Fruit fly (Drosophila melanogaster) whole organism, wandering third instar larva: ENCODE data around the gene JMJD4.

Source experiments
- Abd-B ChIP-seq: fragments of >200 bp; optimal IDR thresholded peaks from 2 replicates; lab custom pipeline; 2017; ENCODE audit warnings: missing biosample characterization, missing genetic modification characterization
- CG32264 ChIP-seq: fragments of 200-800 bp; sonication (Bioruptor generic); optimal IDR thresholded peaks from 2 replicates; lab custom pipeline; 2016; ENCODE audit warnings: missing biosample characterization, missing genetic modification characterization
- CG9705 ChIP-seq: fragments of 200-800 bp; sonication (Bioruptor generic); optimal IDR thresholded peaks from 2 replicates; lab custom pipeline; 2018; ENCODE audit warnings: missing biosample characterization, mild to moderate bottlenecking, missing genetic modification characterization
- CrebA ChIP-seq: fragments of 200-800 bp; sonication (Bioruptor generic); optimal IDR thresholded peaks from 2 replicates; lab custom pipeline; 2016; ENCODE audit warnings: missing biosample characterization, mild to moderate bottlenecking, missing genetic modification characterization, borderline replicate concordance
- Dfd ChIP-seq: fragments of >200 bp; optimal IDR thresholded peaks from 2 replicates; lab custom pipeline; 2017; ENCODE audit warnings: missing biosample characterization, missing genetic modification characterization
- Dif ChIP-seq: fragments of 200-275, 200-300 bp; sonication (Bioruptor generic); optimal IDR thresholded peaks from 2 replicates; lab custom pipeline; 2018; ENCODE audit warnings: missing biosample characterization, missing genetic modification characterization; ENCODE audit not compliant: partially characterized antibody
- GATAd ChIP-seq: sonication (Bioruptor generic); optimal IDR thresholded peaks from 2 replicates; lab custom pipeline; 2016; ENCODE audit warnings: missing biosample characterization, missing genetic modification characterization
- HLH106 ChIP-seq: fragments of 200-800 bp; optimal IDR thresholded peaks from 3 replicates; lab custom pipeline; 2019; ENCODE audit warnings: missing biosample characterization, mild to moderate bottlenecking, missing genetic modification characterization, moderate library complexity
- Hnf4 ChIP-seq: fragments of 200-800 bp; sonication (Bioruptor generic); optimal IDR thresholded peaks from 2 replicates; lab custom pipeline; 2016; ENCODE audit warnings: missing biosample characterization, mild to moderate bottlenecking, missing genetic modification characterization
- Hr78 ChIP-seq: fragments of >200 bp; optimal IDR thresholded peaks from 2 replicates; lab custom pipeline; 2017; ENCODE audit warnings: missing biosample characterization, missing genetic modification characterization
- Hr83 ChIP-seq: fragments of 200-300 bp; sonication (Bioruptor generic); optimal IDR thresholded peaks from 2 replicates; lab custom pipeline; 2016; ENCODE audit warnings: missing biosample characterization, mild to moderate bottlenecking, missing genetic modification characterization, moderate library complexity; ENCODE audit not compliant: poor library complexity, severe bottlenecking
- Jra ChIP-seq: sonication (Bioruptor generic); optimal IDR thresholded peaks from 2 replicates; lab custom pipeline; 2016; ENCODE audit warnings: missing biosample characterization, missing genetic modification characterization
- Mio ChIP-seq: sonication (Bioruptor generic); optimal IDR thresholded peaks from 2 replicates; lab custom pipeline; 2016; ENCODE audit warnings: missing biosample characterization, missing genetic modification characterization
- Myc ChIP-seq: fragments of >200 bp; optimal IDR thresholded peaks from 2 replicates; lab custom pipeline; 2017
- N ChIP-seq: fragments of >200 bp; optimal IDR thresholded peaks from 2 replicates; lab custom pipeline; 2018; ENCODE audit warnings: missing biosample characterization, missing external identifiers, missing genetic modification characterization
- OdsH ChIP-seq: fragments of 200-800 bp; sonication (Bioruptor generic); optimal IDR thresholded peaks from 2 replicates; lab custom pipeline; 2016; ENCODE audit warnings: missing biosample characterization, mild to moderate bottlenecking, missing genetic modification characterization
- Rel ChIP-seq, 2 experiments: fragments of 200-800 bp; sonication (Bioruptor generic) in 1 of 2; optimal IDR thresholded peaks; 2 replicates in 1 of 2; 3 replicates in 1 of 2; lab custom pipeline; 2016 to 2019; ENCODE audit warnings: mild to moderate bottlenecking in 2 of 2, missing biosample characterization in 2 of 2, missing genetic modification characterization in 2 of 2, moderate library complexity in 1 of 2
- Sp1 ChIP-seq: fragments of 200-800 bp; sonication (Bioruptor generic); optimal IDR thresholded peaks from 3 replicates; lab custom pipeline; 2019; ENCODE audit warnings: missing biosample characterization, mild to moderate bottlenecking, missing genetic modification characterization, moderate library complexity
- Vsx2 ChIP-seq: fragments of 200-300, 225-300 bp; sonication (Bioruptor generic); optimal IDR thresholded peaks from 2 replicates; lab custom pipeline; 2018; ENCODE audit warnings: missing biosample characterization, missing genetic modification characterization; ENCODE audit not compliant: partially characterized antibody
- br ChIP-seq: fragments of 200-800 bp; sonication (Bioruptor generic); optimal IDR thresholded peaks from 2 replicates; lab custom pipeline; 2016; ENCODE audit warnings: missing biosample characterization, missing genetic modification characterization
- brk ChIP-seq: fragments of 200-800 bp; sonication (Bioruptor generic); optimal IDR thresholded peaks from 2 replicates; lab custom pipeline; 2016; ENCODE audit warnings: missing biosample characterization, mild to moderate bottlenecking, missing genetic modification characterization
- dl ChIP-seq, 2 experiments: fragments of 175-275, 200-275 bp in 1 of 2; fragments of 200-275 bp in 1 of 2; sonication (Bioruptor generic); optimal IDR thresholded peaks; lab custom pipeline; 2018; ENCODE audit warnings: mild to moderate bottlenecking in 2 of 2, missing biosample characterization in 2 of 2, missing genetic modification characterization in 2 of 2, moderate library complexity in 2 of 2; ENCODE audit not compliant: partially characterized antibody in 2 of 2, insufficient read depth in 1 of 2
- dmrt93B ChIP-seq: fragments of 200-800 bp; sonication (Bioruptor generic); optimal IDR thresholded peaks from 2 replicates; lab custom pipeline; 2018; ENCODE audit warnings: missing biosample characterization, mild to moderate bottlenecking, missing genetic modification characterization
- dsf ChIP-seq: sonication (Bioruptor generic); optimal IDR thresholded peaks from 2 replicates; lab custom pipeline; 2016; ENCODE audit warnings: missing biosample characterization, missing genetic modification characterization, borderline replicate concordance
- ey ChIP-seq: fragments of 200-800 bp; sonication (Bioruptor generic); optimal IDR thresholded peaks from 2 replicates; lab custom pipeline; 2016; ENCODE audit warnings: missing biosample characterization, missing genetic modification characterization
- foxo ChIP-seq, 2 experiments: fragments of 200-800 bp; sonication (Bioruptor generic); optimal IDR thresholded peaks; 2 replicates in 1 of 2; 3 replicates in 1 of 2; lab custom pipeline; 2016 to 2017; ENCODE audit warnings: missing biosample characterization in 2 of 2, missing genetic modification characterization in 2 of 2
- fru ChIP-seq: fragments of 200-800 bp; sonication (Bioruptor generic); optimal IDR thresholded peaks from 3 replicates; lab custom pipeline; 2016; ENCODE audit warnings: missing biosample characterization, mild to moderate bottlenecking, missing genetic modification characterization
- h ChIP-seq: fragments of 200-800 bp; sonication (Bioruptor generic); optimal IDR thresholded peaks from 3 replicates; lab custom pipeline; 2016; ENCODE audit warnings: missing biosample characterization, mild to moderate bottlenecking, missing genetic modification characterization
- jim ChIP-seq: fragments of 175-275, 200-325 bp; sonication (Bioruptor generic); optimal IDR thresholded peaks from 2 replicates; lab custom pipeline; 2016; ENCODE audit warnings: missing biosample characterization, mild to moderate bottlenecking, missing genetic modification characterization
- lola ChIP-seq: fragments of >200 bp; optimal IDR thresholded peaks from 2 replicates; lab custom pipeline; 2017; ENCODE audit warnings: missing biosample characterization, missing genetic modification characterization
- pan ChIP-seq: fragments of >200 bp; optimal IDR thresholded peaks from 2 replicates; lab custom pipeline; 2017
- psq ChIP-seq: fragments of 200-800 bp; sonication (Bioruptor generic); optimal IDR thresholded peaks from 3 replicates; lab custom pipeline; 2017; ENCODE audit warnings: missing biosample characterization, mild to moderate bottlenecking, missing genetic modification characterization, moderate library complexity
- rgr ChIP-seq: fragments of 200-800 bp; sonication (Bioruptor generic); optimal IDR thresholded peaks from 3 replicates; lab custom pipeline; 2016; ENCODE audit warnings: missing biosample characterization, mild to moderate bottlenecking, missing genetic modification characterization
- sage ChIP-seq: fragments of 200-800 bp; sonication (Bioruptor generic); optimal IDR thresholded peaks from 2 replicates; lab custom pipeline; 2016; ENCODE audit warnings: missing biosample characterization, mild to moderate bottlenecking, missing genetic modification characterization
- sv ChIP-seq: fragments of 200-800 bp; sonication (Bioruptor generic); optimal IDR thresholded peaks from 3 replicates; lab custom pipeline; 2016; ENCODE audit warnings: missing biosample characterization, missing genetic modification characterization
- tai ChIP-seq: sonication (Bioruptor generic); optimal IDR thresholded peaks from 2 replicates; lab custom pipeline; 2016; ENCODE audit warnings: missing biosample characterization, missing genetic modification characterization
- usp ChIP-seq: fragments of >200 bp; optimal IDR thresholded peaks from 2 replicates; lab custom pipeline; 2017; ENCODE audit warnings: missing biosample characterization, missing genetic modification characterization
- woc ChIP-seq: sonication (Bioruptor generic); optimal IDR thresholded peaks from 2 replicates; lab custom pipeline; 2016; ENCODE audit warnings: missing biosample characterization, mild to moderate bottlenecking, missing genetic modification characterization

Gene JMJD4

DNA sequence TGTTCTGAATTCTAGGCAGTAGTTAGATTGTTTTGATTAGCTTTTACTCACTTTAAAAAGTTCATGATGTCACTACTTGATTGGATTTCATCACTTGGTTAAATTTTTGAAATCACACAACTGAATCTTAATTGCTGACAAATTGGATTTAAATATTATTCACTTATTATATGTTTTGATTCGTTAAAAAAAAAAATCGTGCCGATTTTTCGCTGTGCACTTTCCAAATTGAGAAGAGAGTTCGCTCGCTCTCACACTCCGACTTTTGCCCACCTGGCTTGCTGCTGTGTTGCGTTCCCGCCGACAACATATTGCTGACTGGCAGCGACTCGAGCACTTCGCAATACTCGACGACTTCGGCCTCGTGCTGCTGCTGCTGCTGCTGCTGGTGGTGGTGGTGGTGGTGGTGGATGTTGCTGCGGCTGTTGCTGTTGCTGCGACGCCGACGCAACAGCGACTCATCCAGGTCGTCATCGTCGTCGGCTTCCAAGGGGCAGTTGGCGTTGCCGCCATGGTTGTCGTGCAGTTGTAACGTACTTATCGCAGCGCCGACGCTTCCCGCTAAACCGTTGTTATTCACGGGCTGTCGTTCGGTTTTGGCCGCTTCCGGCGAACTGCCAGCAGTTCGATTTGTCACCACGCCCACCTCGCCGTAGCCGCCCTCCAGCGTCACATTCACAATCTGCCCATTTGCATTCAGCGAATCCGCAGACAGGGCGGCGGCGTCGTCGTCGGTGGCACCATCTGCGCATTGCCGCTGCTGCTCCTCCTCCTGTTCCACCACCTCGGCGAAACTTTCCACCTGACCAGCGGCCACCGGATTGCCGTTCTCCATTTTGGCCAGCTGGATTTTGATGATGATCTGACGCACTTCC, 17.4 kb downstream of the JMJD4 start:
- TF ChIP-seq Hnf4 (GFP tag; lab: Kevin White, UChicago) (peak; percentile 72), HLH106 (tag; lab: Kevin White, UChicago) (peak; percentile 63), Hr83 (peak; percentile 73), pan (no peak), dl (GFP tag; optimal IDR thresholded peaks at IDR 0.05; lab: Kevin White, UChicago; ENCODE audit: insufficient read depth in 1 of 2, partially characterized antibody in 2 of 2) (peak in 1 of 2 experiments; percentile 51), ey (GFP tag; lab: Kevin White, UChicago) (peak; percentile 71), Mio (GFP tag; lab: Kevin White, UChicago) (no peak), h (GFP tag; lab: Kevin White, UChicago) (peak; percentile 78), rgr (GFP tag; lab: Kevin White, UChicago) (peak; percentile 67), woc (GFP tag; lab: Kevin White, UChicago) (peak; percentile 26), Rel (GFP tag; optimal IDR thresholded peaks at IDR 0.05; lab: Kevin White, UChicago) (no peak), Rel (tag; optimal IDR thresholded peaks at IDR 0.05; lab: Kevin White, UChicago) (peak; percentile 40), CG9705 (GFP tag; lab: Kevin White, UChicago) (no peak), Dif (peak; percentile 61), dsf (GFP tag; lab: Kevin White, UChicago) (no peak), br (GFP tag; lab: Kevin White, UChicago) (peak; percentile 72), Jra (GFP tag; lab: Kevin White, UChicago) (no peak), tai (no peak), lola (no peak), Dfd (GFP tag; lab: Kevin White, UChicago) (peak; percentile 8), Sp1 (GFP tag; lab: Kevin White, UChicago) (peak; percentile 65), Vsx2 (GFP tag; lab: Kevin White, UChicago) (no peak), jim (GFP tag; lab: Kevin White, UChicago) (no peak), OdsH (GFP tag; lab: Kevin White, UChicago) (peak; percentile 66), foxo (GFP tag; optimal IDR thresholded peaks at IDR 0.05; lab: Kevin White, UChicago) (peak in 1 of 2 experiments; percentile 73), sv (GFP tag; lab: Kevin White, UChicago) (peak; percentile 37), Abd-B (GFP tag; lab: Kevin White, UChicago) (no peak), usp (GFP tag; lab: Kevin White, UChicago) (no peak), GATAd (GFP tag; lab: Kevin White, UChicago) (no peak), N (no peak), dmrt93B (GFP tag; lab: Kevin White, UChicago) (peak; percentile 27), fru (GFP tag; lab: Kevin White, UChicago) (peak; percentile 70), CrebA (GFP tag; lab: Kevin White, UChicago) (no peak), CG32264 (GFP tag; lab: Kevin White, UChicago) (no peak), psq (peak; percentile 32), Myc (lab: Kevin White, UChicago) (no peak), brk (GFP tag; lab: Kevin White, UChicago) (peak; percentile 56), Hr78 (GFP tag; lab: Kevin White, UChicago) (no peak), sage (GFP tag; lab: Kevin White, UChicago) (no peak)

DNA sequence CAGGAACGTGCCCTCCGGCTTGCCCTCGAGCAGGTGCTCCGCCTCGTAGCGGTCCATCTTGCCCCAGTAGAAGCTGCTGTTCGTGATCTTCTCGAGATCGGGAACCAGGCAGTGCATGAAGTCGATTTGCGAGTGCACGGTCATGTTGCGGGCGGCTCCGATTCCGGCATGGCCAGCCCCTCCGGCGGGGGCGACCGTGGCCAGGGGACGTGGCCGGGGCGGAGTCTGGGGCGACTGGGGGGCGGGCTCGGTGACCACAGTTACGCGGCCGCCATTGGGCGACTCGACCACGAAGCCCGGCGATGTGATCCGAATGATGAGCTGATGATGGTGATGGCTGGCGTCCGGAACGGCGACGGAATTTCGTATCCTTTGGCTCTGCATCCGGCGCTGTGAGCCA, 18.5 kb downstream of the JMJD4 start:
- TF ChIP-seq Dfd (GFP tag; lab: Kevin White, UChicago) (peak; percentile 99), ey (GFP tag; lab: Kevin White, UChicago) (no peak)
